Worm (Caenorhabditis elegans): Measurements from ENCODE around the gene phlp-2.

DNA sequence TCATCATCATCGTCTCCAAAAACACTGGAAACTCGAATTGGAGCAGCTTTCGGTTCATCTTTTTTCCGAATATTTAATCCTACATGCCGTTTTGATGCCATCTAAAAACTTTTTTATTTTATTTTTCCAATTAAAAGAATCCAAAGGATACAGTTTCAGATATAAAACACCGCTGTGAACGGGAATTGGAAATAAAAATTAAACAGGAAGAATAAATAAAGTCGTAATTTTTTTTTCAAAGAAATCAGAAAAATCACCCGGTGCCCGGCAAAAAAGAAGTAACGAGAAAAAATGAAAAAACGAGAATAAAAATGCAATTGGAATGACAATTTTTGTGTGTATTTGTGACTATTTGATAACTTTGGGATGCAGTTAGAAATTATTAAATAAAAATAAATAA is 40.6 kb upstream of the phlp-2 start, which contains the start of gene ccdc-55:
- no peak for TF ChIP-seq nhr-28 (tag; optimal IDR thresholded peaks at IDR 0.05)
- no peak for TF ChIP-seq ceh-16 (tag; optimal IDR thresholded peaks at IDR 0.05)
- no peak for TF ChIP-seq snpc-4 (tag; optimal IDR thresholded peaks at IDR 0.05)
- no peak for TF ChIP-seq nhr-11 (tag; optimal IDR thresholded peaks at IDR 0.05)
- no peak for TF ChIP-seq egl-27 (tag; optimal IDR thresholded peaks at IDR 0.05)
- no peak for TF ChIP-seq ceh-82 (tag; optimal IDR thresholded peaks at IDR 0.05)
- TF ChIP-seq nhr-76 (tag; optimal IDR thresholded peaks at IDR 0.05) = no peak
- no peak for TF ChIP-seq pha-4 (tag; optimal IDR thresholded peaks at IDR 0.05)
- TF ChIP-seq fkh-10 (GFP tag; optimal IDR thresholded peaks at IDR 0.05) = no peak
- TF ChIP-seq nhr-12 (tag; optimal IDR thresholded peaks at IDR 0.05) = no peak
- no peak for TF ChIP-seq nhr-25 (tag; optimal IDR thresholded peaks at IDR 0.05)
- no peak for TF ChIP-seq ceh-28 (tag; optimal IDR thresholded peaks at IDR 0.05)
- TF ChIP-seq nhr-237 (tag; optimal IDR thresholded peaks at IDR 0.05) = no peak
- no peak for TF ChIP-seq mdl-1 (tag; optimal IDR thresholded peaks at IDR 0.05)
